Fruit fly (Drosophila melanogaster) whole organism, embryonic: ENCODE data around the gene RfC3.

Source experiments
- Bgb ChIP-seq: fragments of 200-800 bp; sonication (Bioruptor generic); IDR thresholded peaks from 2 replicates; pipeline ENCODE4 v1.3.6; 2022; ENCODE audit warnings: missing biosample characterization, missing genetic modification characterization; ENCODE audit not compliant: partially characterized antibody
- CG12236 ChIP-seq: fragments of 200-800 bp; sonication (Bioruptor generic); optimal IDR thresholded peaks from 2 replicates; lab custom pipeline; 2016; ENCODE audit warnings: missing biosample characterization, missing genetic modification characterization
- CG13424 ChIP-seq: fragments of 200-800 bp; sonication (Bioruptor generic); optimal IDR thresholded peaks from 2 replicates; lab custom pipeline; 2019; ENCODE audit warnings: missing biosample characterization, mild to moderate bottlenecking, missing genetic modification characterization, moderate library complexity
- CG15011 ChIP-seq: fragments of 200-800 bp; sonication (Bioruptor generic); optimal IDR thresholded peaks from 3 replicates; lab custom pipeline; 2018; ENCODE audit warnings: missing biosample characterization, mild to moderate bottlenecking, missing genetic modification characterization
- CG15696 ChIP-seq: fragments of 200-800 bp; sonication (Bioruptor generic); optimal IDR thresholded peaks from 2 replicates; lab custom pipeline; 2019; ENCODE audit warnings: missing biosample characterization, mild to moderate bottlenecking, missing genetic modification characterization, moderate library complexity
- CG17829 ChIP-seq: fragments of 200-800 bp; optimal IDR thresholded peaks from 2 replicates; lab custom pipeline; 2019; ENCODE audit warnings: missing biosample characterization, mild to moderate bottlenecking, missing genetic modification characterization, moderate library complexity
- CG31441 ChIP-seq: fragments of 200-800 bp; sonication (Bioruptor generic); IDR thresholded peaks from 2 replicates; pipeline ENCODE4 v1.3.6; 2022; ENCODE audit warnings: missing biosample characterization, missing genetic modification characterization
- CG3407 ChIP-seq: fragments of 200-800 bp; sonication (Bioruptor generic); optimal IDR thresholded peaks from 2 replicates; lab custom pipeline; 2018; ENCODE audit warnings: missing biosample characterization, mild to moderate bottlenecking, missing genetic modification characterization
- CG4282 ChIP-seq: fragments of 200-800 bp; sonication (Bioruptor generic); optimal IDR thresholded peaks from 2 replicates; lab custom pipeline; 2016; ENCODE audit warnings: missing biosample characterization, missing genetic modification characterization
- CG43689 ChIP-seq: fragments of 200-800 bp; sonication (Bioruptor generic); IDR thresholded peaks from 2 replicates; pipeline ENCODE4 v1.3.6; 2022; ENCODE audit warnings: missing biosample characterization, missing genetic modification characterization
- CG4424 ChIP-seq: fragments of 200-800 bp; sonication (Bioruptor generic); optimal IDR thresholded peaks from 3 replicates; lab custom pipeline; 2016; ENCODE audit warnings: missing biosample characterization, missing genetic modification characterization
- CG4730 ChIP-seq: fragments of 200-800 bp; sonication (Bioruptor generic); IDR thresholded peaks from 2 replicates; pipeline ENCODE4 v1.3.6; 2022; ENCODE audit warnings: missing biosample characterization, missing genetic modification characterization
- CG4854 ChIP-seq: fragments of 200-800 bp; sonication (Bioruptor generic); optimal IDR thresholded peaks from 2 replicates; lab custom pipeline; 2016; ENCODE audit warnings: missing biosample characterization, missing genetic modification characterization, inconsistent platforms
- CG7357 ChIP-seq: fragments of 200-800 bp; sonication (Bioruptor generic); IDR thresholded peaks from 3 replicates; pipeline ENCODE4 v1.3.6; 2022; ENCODE audit warnings: missing biosample characterization, missing genetic modification characterization
- CG7839 ChIP-seq: fragments of 200-800 bp; sonication (Bioruptor generic); optimal IDR thresholded peaks from 3 replicates; lab custom pipeline; 2018; ENCODE audit warnings: missing biosample characterization, mild to moderate bottlenecking, missing genetic modification characterization, moderate library complexity
- CG8281 ChIP-seq: fragments of 200-800 bp; sonication (Bioruptor generic); optimal IDR thresholded peaks from 2 replicates; lab custom pipeline; 2018; ENCODE audit warnings: missing biosample characterization, mild to moderate bottlenecking, missing genetic modification characterization, moderate library complexity
- Dad ChIP-seq: fragments of 200-800 bp; sonication (Bioruptor generic); optimal IDR thresholded peaks from 3 replicates; lab custom pipeline; 2016; ENCODE audit warnings: missing biosample characterization, missing genetic modification characterization
- Dfd ChIP-seq, 2 experiments: fragments of >200 bp; optimal IDR thresholded peaks; 2 replicates each; lab custom pipeline; 2017; ENCODE audit warnings: missing biosample characterization in 2 of 2, missing genetic modification characterization in 2 of 2
- Dref ChIP-seq: fragments of 200-800 bp; sonication (Bioruptor generic); IDR thresholded peaks from 2 replicates; pipeline ENCODE4 v1.3.6; 2022; ENCODE audit warnings: missing biosample characterization, missing genetic modification characterization
- Ets97D ChIP-seq: fragments of 200-800 bp; sonication (Bioruptor generic); optimal IDR thresholded peaks from 3 replicates; lab custom pipeline; 2016; ENCODE audit warnings: missing biosample characterization, missing genetic modification characterization
- HHEX ChIP-seq: fragments of 200-800 bp; sonication (Bioruptor generic); optimal IDR thresholded peaks from 3 replicates; lab custom pipeline; 2017; ENCODE audit warnings: missing biosample characterization, mild to moderate bottlenecking, missing genetic modification characterization, missing genetic modification reagents
- HmgZ ChIP-seq: fragments of 200-800 bp; sonication (Bioruptor generic); optimal IDR thresholded peaks from 2 replicates; lab custom pipeline; 2018; ENCODE audit warnings: missing biosample characterization, mild to moderate bottlenecking, missing genetic modification characterization
- Mad ChIP-seq: fragments of 200-800 bp; sonication (Bioruptor generic); optimal IDR thresholded peaks from 2 replicates; lab custom pipeline; 2016; ENCODE audit warnings: missing biosample characterization, missing genetic modification characterization
- Mrtf ChIP-seq: fragments of 200-800 bp; sonication (Bioruptor generic); IDR thresholded peaks from 3 replicates; pipeline ENCODE4 v1.3.6; 2022; ENCODE audit warnings: missing biosample characterization, missing genetic modification characterization
- Nf-YC ChIP-seq: fragments of 200-800 bp; optimal IDR thresholded peaks from 3 replicates; lab custom pipeline; 2019; ENCODE audit warnings: missing biosample characterization, mild to moderate bottlenecking, missing genetic modification characterization, moderate library complexity
- Opbp ChIP-seq: fragments of 200-800 bp; sonication (Bioruptor generic); IDR thresholded peaks from 3 replicates; pipeline ENCODE4 v1.3.6; 2022; ENCODE audit warnings: missing biosample characterization, missing genetic modification characterization; ENCODE audit not compliant: partially characterized antibody
- Rx ChIP-seq: fragments of 200-800 bp; sonication (Bioruptor generic); IDR thresholded peaks from 2 replicates; pipeline ENCODE4 v1.3.6; 2022; ENCODE audit warnings: missing biosample characterization, missing genetic modification characterization
- Sry-δ ChIP-seq: fragments of 200-800 bp; sonication (Bioruptor generic); optimal IDR thresholded peaks from 2 replicates; lab custom pipeline; 2016; ENCODE audit warnings: missing biosample characterization, missing genetic modification characterization
- cg ChIP-seq: fragments of 200-800 bp; sonication (Bioruptor generic); optimal IDR thresholded peaks from 3 replicates; lab custom pipeline; 2019; ENCODE audit warnings: missing biosample characterization, mild to moderate bottlenecking, missing genetic modification characterization, moderate library complexity
- chinmo ChIP-seq: fragments of 200-800 bp; sonication (Bioruptor generic); IDR thresholded peaks from 4 replicates; pipeline ENCODE4 v1.3.6; 2022; ENCODE audit warnings: missing biosample characterization, missing genetic modification characterization; ENCODE audit not compliant: partially characterized antibody
- dan ChIP-seq: fragments of 200-800 bp; sonication (Bioruptor generic); IDR thresholded peaks from 2 replicates; pipeline ENCODE4 v1.3.6; 2022; ENCODE audit warnings: missing biosample characterization, missing genetic modification characterization
- disco-r ChIP-seq: fragments of 200-800 bp; sonication (Bioruptor generic); optimal IDR thresholded peaks from 2 replicates; lab custom pipeline; 2016; ENCODE audit warnings: missing biosample characterization, missing genetic modification characterization
- eve ChIP-seq, 2 experiments: fragments of >200 bp; optimal IDR thresholded peaks; 2 replicates each; lab custom pipeline; 2017; ENCODE audit warnings: missing biosample characterization in 2 of 2, missing genetic modification characterization in 2 of 2
- grau ChIP-seq: fragments of 200-800 bp; optimal IDR thresholded peaks from 3 replicates; lab custom pipeline; 2019; ENCODE audit warnings: missing biosample characterization, mild to moderate bottlenecking, missing genetic modification characterization, moderate library complexity
- h ChIP-seq: fragments of >200 bp; optimal IDR thresholded peaks from 2 replicates; lab custom pipeline; 2017
- inv ChIP-seq: fragments of 200-800 bp; sonication (Bioruptor generic); IDR thresholded peaks from 2 replicates; pipeline ENCODE4 v1.3.6; 2022; ENCODE audit warnings: missing biosample characterization, missing genetic modification characterization; ENCODE audit not compliant: partially characterized antibody
- klu ChIP-seq: fragments of 200-800 bp; sonication (Bioruptor generic); IDR thresholded peaks from 2 replicates; pipeline ENCODE4 v1.3.6; 2022; ENCODE audit warnings: missing biosample characterization, missing genetic modification characterization
- lola ChIP-seq, 3 experiments: fragments of >200 bp in 2 of 3; fragments of 200-800 bp in 1 of 3; sonication (Bioruptor generic) in 1 of 3; optimal IDR thresholded peaks; 2 replicates each; lab custom pipeline; 2017 to 2019; ENCODE audit warnings: missing biosample characterization in 3 of 3, missing genetic modification characterization in 3 of 3, mild to moderate bottlenecking in 1 of 3, moderate library complexity in 1 of 3
- lov ChIP-seq, 2 experiments: fragments of 200-800 bp in 1 of 2; fragments of >200 bp in 1 of 2; sonication (Bioruptor generic) in 1 of 2; IDR thresholded peaks in 1 of 2; optimal IDR thresholded peaks in 1 of 2; 2 replicates in 1 of 2; 3 replicates in 1 of 2; pipeline versions ENCODE4 v1.3.6 to Lab custom; 2017 to 2022; ENCODE audit warnings: missing biosample characterization in 1 of 2, missing genetic modification characterization in 1 of 2
- mam ChIP-seq: fragments of 200-800 bp; sonication (Bioruptor generic); optimal IDR thresholded peaks from 3 replicates; lab custom pipeline; 2016; ENCODE audit warnings: missing biosample characterization, missing genetic modification characterization
- salm ChIP-seq: fragments of 200-800 bp; sonication (Bioruptor generic); optimal IDR thresholded peaks from 2 replicates; lab custom pipeline; 2018; ENCODE audit warnings: missing biosample characterization, mild to moderate bottlenecking, missing genetic modification characterization
- sens ChIP-seq: fragments of 200-800 bp; sonication (Bioruptor generic); peaks from one replicate; lab custom pipeline; 2016; ENCODE audit warnings: missing biosample characterization, missing genetic modification characterization
- sima ChIP-seq: fragments of 200-800 bp; sonication (Bioruptor generic); optimal IDR thresholded peaks from 2 replicates; lab custom pipeline; 2016; ENCODE audit warnings: missing biosample characterization, missing genetic modification characterization
- sisA ChIP-seq: fragments of 200-800 bp; sonication (Bioruptor generic); IDR thresholded peaks from 2 replicates; pipeline ENCODE4 v1.3.6; 2022; ENCODE audit warnings: missing biosample characterization, missing genetic modification characterization
- slou ChIP-seq: fragments of 200-800 bp; sonication (Bioruptor generic); optimal IDR thresholded peaks from 3 replicates; lab custom pipeline; 2016; ENCODE audit warnings: missing biosample characterization, missing genetic modification characterization
- so ChIP-seq: fragments of 200-800 bp; sonication (Bioruptor generic); IDR thresholded peaks from 3 replicates; pipeline ENCODE4 v1.3.6; 2022; ENCODE audit warnings: missing biosample characterization, missing genetic modification characterization
- tin ChIP-seq: fragments of 200-800 bp; sonication (Bioruptor generic); optimal IDR thresholded peaks from 3 replicates; lab custom pipeline; 2016; ENCODE audit warnings: missing biosample characterization, missing genetic modification characterization
- twi ChIP-seq: fragments of 200-800 bp; optimal IDR thresholded peaks from 2 replicates; lab custom pipeline; 2019; ENCODE audit warnings: missing biosample characterization, mild to moderate bottlenecking, missing genetic modification characterization, moderate library complexity
- vvl ChIP-seq: fragments of 200-800 bp; sonication (Bioruptor generic); IDR thresholded peaks from 2 replicates; pipeline ENCODE4 v1.3.6; 2022; ENCODE audit warnings: missing biosample characterization, missing genetic modification characterization
- zf30C ChIP-seq: fragments of 200-800 bp; sonication (Bioruptor generic); optimal IDR thresholded peaks from 3 replicates; lab custom pipeline; 2018; ENCODE audit warnings: missing biosample characterization, mild to moderate bottlenecking, missing genetic modification characterization

Gene RfC3

DNA sequence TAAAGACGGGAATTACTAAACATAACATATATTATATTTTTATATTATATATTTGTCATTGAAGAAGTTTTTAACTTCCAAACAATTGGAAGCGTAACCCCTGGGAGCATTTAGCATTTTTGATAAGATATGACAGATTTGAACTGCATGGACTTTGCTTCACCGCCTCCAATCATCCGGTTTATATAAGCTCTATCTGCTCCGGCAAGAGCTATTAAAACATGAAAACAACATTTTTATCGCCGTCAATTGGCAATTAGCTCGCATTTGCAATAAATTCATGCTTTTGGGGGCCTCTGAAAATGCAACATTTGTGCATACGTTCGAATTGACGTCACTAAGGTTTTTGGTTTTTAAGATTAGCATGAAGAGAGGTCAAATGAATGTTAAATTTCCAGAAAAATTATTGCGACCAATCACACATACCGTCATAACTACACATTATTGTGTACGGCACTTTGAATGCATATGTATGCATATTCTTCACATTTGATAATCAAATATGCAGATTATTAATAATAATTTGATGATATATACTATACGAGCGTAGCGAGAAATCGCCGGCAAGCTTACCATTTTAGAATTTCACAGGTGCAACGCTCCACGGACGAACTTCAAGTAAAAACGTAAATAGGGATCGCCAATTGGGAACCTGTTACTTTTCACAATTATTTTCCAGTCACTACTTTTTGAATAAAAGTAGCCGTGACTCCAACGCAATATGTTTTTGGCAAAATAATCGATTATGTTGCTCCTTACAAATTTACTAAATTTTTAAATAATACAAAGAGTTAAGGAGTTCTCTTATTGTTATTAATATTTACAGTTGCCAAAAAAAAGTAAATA lies 23.1 kb upstream of the RfC3 start, which contains the start of gene Mdh1 (continued):
- TF ChIP-seq Opbp (GFP tag; lab: Robert Waterston, UW) (0 out of 3 replicates have a peak, but pooled peaks have one; percentile 27), zf30C (GFP tag; lab: Kevin White, UChicago) (no peak), CG17829 (tag; lab: Kevin White, UChicago) (no peak), Dref (GFP tag; lab: Robert Waterston, UW) (peak; percentile 58), h (no peak), Bgb (GFP tag; lab: Robert Waterston, UW) (no peak; the same call in 1 of the 2 replicates), CG4730 (GFP tag; lab: Robert Waterston, UW) (no peak), Mad (GFP tag; lab: Kevin White, UChicago) (no peak), mam (GFP tag; lab: Kevin White, UChicago) (no peak), CG4282 (GFP tag; lab: Kevin White, UChicago) (no peak), CG12236 (GFP tag; lab: Kevin White, UChicago) (no peak), Mrtf (no peak), slou (no peak), CG7839 (tag; lab: Kevin White, UChicago) (no peak), CG4424 (GFP tag; lab: Kevin White, UChicago) (no peak), HmgZ (no peak), Ets97D (GFP tag; lab: Kevin White, UChicago) (no peak), salm (tag; lab: Kevin White, UChicago) (no peak), sisA (GFP tag; lab: Robert Waterston, UW) (no peak), CG13424 (tag; lab: Kevin White, UChicago) (no peak), sima (GFP tag; lab: Kevin White, UChicago) (no peak), CG43689 (no peak), Dad (no peak), CG3407 (no peak), CG31441 (peak; percentile 97), grau (tag; lab: Kevin White, UChicago) (no peak), chinmo (0 out of 4 replicates have a peak, but pooled peaks have one; percentile 13), Nf-YC (tag; lab: Kevin White, UChicago) (peak; percentile 29), cg (GFP tag; lab: Kevin White, UChicago) (no peak), HHEX (GFP tag; lab: Kevin White, UChicago) (no peak), lov (optimal IDR thresholded peaks at IDR 0.05; lab: Kevin White, UChicago) (no peak), lov (GFP tag; IDR thresholded peaks at IDR 0.05; lab: Robert Waterston, UW) (no peak), inv (GFP tag; lab: Robert Waterston, UW) (no peak; the same call in 1 of the 2 replicates), vvl (GFP tag; lab: Robert Waterston, UW) (peak; percentile 7; the same call in 1 of the 2 replicates), eve (GFP tag; optimal IDR thresholded peaks at IDR 0.05; lab: Kevin White, UChicago) (peak in 1 of 2 experiments; percentile 67), disco-r (GFP tag; lab: Kevin White, UChicago) (no peak), Sry-δ (GFP tag; lab: Kevin White, UChicago) (peak; percentile 53), tin (GFP tag; lab: Kevin White, UChicago) (no peak), Rx (no peak), CG15011 (GFP tag; lab: Kevin White, UChicago) (no peak), so (GFP tag; lab: Robert Waterston, UW) (no peak), CG8281 (no peak), lola (GFP tag; optimal IDR thresholded peaks at IDR 0.05; lab: Kevin White, UChicago) (no peak), CG15696 (tag; lab: Kevin White, UChicago) (no peak), klu (GFP tag; lab: Robert Waterston, UW) (no peak), sens (GFP tag; lab: Kevin White, UChicago) (peak; percentile 75), CG7357 (no peak), Dfd (GFP tag; optimal IDR thresholded peaks at IDR 0.05; lab: Kevin White, UChicago) (no peak), twi (tag; lab: Kevin White, UChicago) (no peak), dan (GFP tag; lab: Robert Waterston, UW) (no peak), CG4854 (GFP tag; lab: Kevin White, UChicago) (no peak)
